Fruit fly (Drosophila melanogaster): ENCODE results near the gene Zmynd10.

The Zmynd10 gene

DNA sequence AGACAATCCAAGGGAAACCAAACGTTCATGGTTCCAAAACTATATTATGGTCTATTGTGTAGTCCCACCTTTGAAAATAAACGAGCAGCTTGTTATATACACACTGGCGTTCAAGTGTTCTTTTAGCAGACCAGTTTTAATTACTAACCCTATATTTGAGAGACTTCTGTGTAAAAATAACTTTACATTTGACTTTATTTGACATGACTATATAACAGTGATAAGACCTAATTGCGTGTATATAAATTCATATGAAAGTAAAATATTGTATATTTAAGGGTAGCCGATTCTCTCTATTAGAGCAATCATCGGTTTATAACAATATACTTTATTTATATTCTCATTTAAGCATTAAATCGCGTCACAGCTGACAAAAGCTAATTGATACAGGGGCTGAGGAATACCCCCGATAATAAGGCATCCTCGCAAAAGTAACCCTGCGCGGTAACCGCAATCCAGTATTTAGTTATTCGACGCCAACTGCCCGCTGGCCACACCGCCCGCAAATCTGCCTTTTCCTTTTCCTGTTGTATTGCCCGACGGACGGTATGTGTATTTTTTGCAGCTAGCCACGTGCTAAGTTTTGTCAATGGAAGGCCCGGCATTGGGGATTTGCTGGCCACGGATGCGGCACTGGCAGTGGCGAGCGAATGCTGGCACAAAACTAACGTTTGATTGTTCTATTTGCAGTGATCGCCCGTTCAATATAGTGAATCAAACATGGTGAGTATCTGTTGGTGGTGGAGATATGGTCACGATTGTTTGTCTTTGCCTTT lies 15.2 kb upstream of the Zmynd10 start, which contains the start of gene RpS4 (continued):
- TF ChIP-seq Sox15 (GFP tag; optimal IDR thresholded peaks at IDR 0.05), result no peak
- peak; percentile 86 for TF ChIP-seq Met (GFP tag; optimal IDR thresholded peaks at IDR 0.05)
- TF ChIP-seq topi (GFP tag; optimal IDR thresholded peaks at IDR 0.05), result peak; percentile 82
- TF ChIP-seq cyc (GFP tag; optimal IDR thresholded peaks at IDR 0.05), result peak; percentile 84
- peak; percentile 63 for TF ChIP-seq dac (GFP tag; optimal IDR thresholded peaks at IDR 0.05)
- peak; percentile 93 for TF ChIP-seq net (GFP tag; optimal IDR thresholded peaks at IDR 0.05)
- TF ChIP-seq CG34406 (GFP tag; optimal IDR thresholded peaks at IDR 0.05), result peak; percentile 82
- TF ChIP-seq CG3032 (tag; optimal IDR thresholded peaks at IDR 0.05), result peak; percentile 69
- TF ChIP-seq pdm3 (GFP tag; optimal IDR thresholded peaks at IDR 0.05), result peak; percentile 83
- peak; percentile 64 for TF ChIP-seq Ets21C (GFP tag; optimal IDR thresholded peaks at IDR 0.05)
- peak; percentile 86 for TF ChIP-seq Eip75B (GFP tag; optimal IDR thresholded peaks at IDR 0.05)
- TF ChIP-seq CG10669 (GFP tag; optimal IDR thresholded peaks at IDR 0.05), result peak; percentile 75
- no peak for TF ChIP-seq Hr38 (GFP tag; optimal IDR thresholded peaks at IDR 0.05)
- TF ChIP-seq CG16779 (tag; optimal IDR thresholded peaks at IDR 0.05), result peak; percentile 91
- peak; percentile 60 for TF ChIP-seq Sox14 (GFP tag; optimal IDR thresholded peaks at IDR 0.05)
- TF ChIP-seq CG8632 (GFP tag; optimal IDR thresholded peaks at IDR 0.05), result peak; percentile 74
- TF ChIP-seq CG31627 (GFP tag; optimal IDR thresholded peaks at IDR 0.05), result peak; percentile 83
- TF ChIP-seq svp (GFP tag), result peak; percentile 84
- TF ChIP-seq achi (GFP tag; optimal IDR thresholded peaks at IDR 0.05), result peak; percentile 75
- peak; percentile 30; the same call in 1 of the 2 replicates for TF ChIP-seq Gug (GFP tag; IDR thresholded peaks at IDR 0.05)
- peak; percentile 79 for TF ChIP-seq Blimp-1 (GFP tag; optimal IDR thresholded peaks at IDR 0.05)
- TF ChIP-seq CG8319 (GFP tag; optimal IDR thresholded peaks at IDR 0.05), result peak; percentile 64
- TF ChIP-seq fd85E (GFP tag; optimal IDR thresholded peaks at IDR 0.05), result peak; percentile 89
- TF ChIP-seq esn (GFP tag; optimal IDR thresholded peaks at IDR 0.05), result peak; percentile 88
- peak; percentile 85 for TF ChIP-seq CG7368 (GFP tag; optimal IDR thresholded peaks at IDR 0.05)
- peak; percentile 88 for TF ChIP-seq Sox102F (GFP tag; optimal IDR thresholded peaks at IDR 0.05)
- peak; percentile 50; the same call in 2 of the 3 replicates for TF ChIP-seq CG8119 (GFP tag; IDR thresholded peaks at IDR 0.05)
- TF ChIP-seq salr (GFP tag; optimal IDR thresholded peaks at IDR 0.05), result peak in 1 of 2 experiments; percentile 92
- TF ChIP-seq CG1621 (tag; optimal IDR thresholded peaks at IDR 0.05), result peak; percentile 88
- peak; percentile 69 for TF ChIP-seq fd59A (GFP tag; optimal IDR thresholded peaks at IDR 0.05)
- TF ChIP-seq CG11294 (GFP tag; IDR thresholded peaks at IDR 0.05), result peak; percentile 36; the same call in 1 of the 2 replicates
- TF ChIP-seq CG32006 (GFP tag; optimal IDR thresholded peaks at IDR 0.05), result peak; percentile 34
- TF ChIP-seq CG6163 (GFP tag; IDR thresholded peaks at IDR 0.05), result peak; percentile 90

DNA sequence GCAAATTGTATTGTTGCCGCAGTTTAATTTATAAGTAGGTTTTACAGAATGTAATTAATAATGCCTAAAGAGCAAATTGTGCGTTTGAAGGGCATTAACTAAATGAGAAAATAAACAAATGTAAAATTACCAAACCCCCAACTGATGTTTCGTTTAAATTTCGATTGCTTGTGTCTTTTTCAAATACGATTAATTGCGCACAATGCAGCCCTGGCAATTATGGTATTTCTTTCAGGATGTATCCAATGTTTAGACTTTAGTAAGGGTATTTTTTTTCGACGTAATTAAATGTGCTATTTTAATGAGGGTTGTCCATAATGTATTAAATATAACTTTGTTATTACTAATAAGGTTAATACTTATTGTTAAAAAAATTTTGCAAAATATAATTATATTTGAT lies 14.6 kb upstream of the Zmynd10 start:
- no peak for TF ChIP-seq CG6163 (GFP tag; IDR thresholded peaks at IDR 0.05)
- no peak for TF ChIP-seq Smox (GFP tag; optimal IDR thresholded peaks at IDR 0.05)
- no peak for TF ChIP-seq CG3919 (GFP tag; optimal IDR thresholded peaks at IDR 0.05)
- no peak for TF ChIP-seq topi (GFP tag; optimal IDR thresholded peaks at IDR 0.05)
- TF ChIP-seq CG9139 (GFP tag; optimal IDR thresholded peaks at IDR 0.05), result no peak
- no peak for TF ChIP-seq CG11902 (GFP tag; optimal IDR thresholded peaks at IDR 0.05)
- no peak for TF ChIP-seq svp (GFP tag)
- no peak for TF ChIP-seq Hr38 (GFP tag; optimal IDR thresholded peaks at IDR 0.05)
- TF ChIP-seq dsx (GFP tag; optimal IDR thresholded peaks at IDR 0.05; ENCODE audit: poor library complexity, severe bottlenecking), result no peak
- no peak for TF ChIP-seq fd85E (GFP tag; optimal IDR thresholded peaks at IDR 0.05)
- no peak for TF ChIP-seq acj6 (GFP tag; optimal IDR thresholded peaks at IDR 0.05)
- TF ChIP-seq CG10669 (GFP tag; optimal IDR thresholded peaks at IDR 0.05), result no peak

Data from whole organism, prepupa.